Fruit fly (Drosophila melanogaster): ENCODE measurements around the gene Mesh1.

Gene Mesh1

DNA sequence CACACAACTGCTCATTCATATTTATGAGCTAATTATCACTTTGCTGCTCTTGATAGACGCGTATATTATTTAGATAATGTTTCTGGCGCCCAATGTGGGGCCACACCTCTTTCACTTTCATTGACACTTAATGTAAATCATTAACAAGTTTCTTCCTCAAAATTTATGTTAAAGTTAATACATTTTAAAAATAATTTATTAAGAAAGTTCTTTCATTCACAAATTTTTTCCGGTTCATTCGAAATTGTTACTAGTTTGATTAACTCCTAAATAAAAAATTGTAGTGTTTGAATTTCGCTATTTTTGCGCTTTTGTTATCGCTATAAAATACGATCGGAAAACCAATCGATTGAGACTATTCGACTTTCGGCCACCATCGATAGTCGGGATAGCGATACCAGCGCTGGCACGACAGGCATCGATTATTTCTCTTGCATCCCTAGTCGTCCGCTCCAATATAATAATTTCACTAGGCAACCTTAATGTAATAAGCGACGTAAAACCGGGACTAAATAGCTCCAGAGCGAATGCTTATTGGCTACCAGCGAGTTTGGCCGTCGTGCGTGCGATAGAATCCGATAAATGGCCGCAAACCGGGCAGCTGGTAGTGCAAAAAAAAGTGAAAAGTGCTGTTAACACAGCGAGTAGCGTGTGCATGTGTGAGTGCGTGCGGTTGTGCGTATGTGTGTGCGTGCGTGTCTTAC, 26.6 kb upstream of the Mesh1 start, which contains the start of gene Usp1 (continued):
- TF ChIP-seq CG18262 (tag; optimal IDR thresholded peaks at IDR 0.05) (no peak), NFAT (GFP tag; IDR thresholded peaks at IDR 0.05) (no peak), CG15601 (tag; optimal IDR thresholded peaks at IDR 0.05) (no peak), CG10543 (GFP tag; optimal IDR thresholded peaks at IDR 0.05) (no peak), CG10565 (GFP tag; optimal IDR thresholded peaks at IDR 0.05) (no peak), CG17829 (tag; optimal IDR thresholded peaks at IDR 0.05) (peak; percentile 52), Myb (GFP tag; optimal IDR thresholded peaks at IDR 0.05) (no peak), Fer3 (tag; optimal IDR thresholded peaks at IDR 0.05) (no peak), Dll (GFP tag; IDR thresholded peaks at IDR 0.05; ENCODE audit: partially characterized antibody) (peak; percentile 91), HLH4C (GFP tag; IDR thresholded peaks at IDR 0.05; ENCODE audit: partially characterized antibody) (peak; percentile 99), CG13424 (tag; optimal IDR thresholded peaks at IDR 0.05) (no peak), CG9727 (GFP tag; optimal IDR thresholded peaks at IDR 0.05) (no peak), fd3F (GFP tag; optimal IDR thresholded peaks at IDR 0.05) (no peak), Abd-B (GFP tag; optimal IDR thresholded peaks at IDR 0.05) (no peak), fru (optimal IDR thresholded peaks at IDR 0.05) (no peak), hth (optimal IDR thresholded peaks at IDR 0.05) (no peak), wek (GFP tag; optimal IDR thresholded peaks at IDR 0.05) (no peak), ATbp (GFP tag; optimal IDR thresholded peaks at IDR 0.05) (no peak), CG12236 (GFP tag; optimal IDR thresholded peaks at IDR 0.05) (no peak), CG9609 (GFP tag; optimal IDR thresholded peaks at IDR 0.05) (peak; percentile 16), eve (GFP tag; optimal IDR thresholded peaks at IDR 0.05) (no peak), Mes4 (GFP tag; optimal IDR thresholded peaks at IDR 0.05) (no peak), nmo (GFP tag; optimal IDR thresholded peaks at IDR 0.05) (peak; percentile 62), Med (GFP tag) (peak; percentile 83), ab (GFP tag; optimal IDR thresholded peaks at IDR 0.05) (no peak), tup (GFP tag; optimal IDR thresholded peaks at IDR 0.05) (no peak), schlank (tag; optimal IDR thresholded peaks at IDR 0.05) (no peak), CG12155 (GFP tag; optimal IDR thresholded peaks at IDR 0.05) (peak; percentile 99), ftz-f1 (GFP tag; optimal IDR thresholded peaks at IDR 0.05) (peak; percentile 19), nerfin-1 (tag; optimal IDR thresholded peaks at IDR 0.05) (peak; percentile 32), caup (GFP tag; optimal IDR thresholded peaks at IDR 0.05; ENCODE audit: severe bottlenecking) (no peak), Side (GFP tag; optimal IDR thresholded peaks at IDR 0.05) (peak; percentile 28), CG14965 (GFP tag; optimal IDR thresholded peaks at IDR 0.05; ENCODE audit: borderline replicate concordance) (no peak), CTCF (GFP tag; optimal IDR thresholded peaks at IDR 0.05) (no peak), CG31365 (tag; optimal IDR thresholded peaks at IDR 0.05) (no peak), CG17802 (tag; optimal IDR thresholded peaks at IDR 0.05) (no peak), Ada2b (GFP tag; IDR thresholded peaks at IDR 0.05) (no peak), Hmx (GFP tag; optimal IDR thresholded peaks at IDR 0.05) (no peak), slou (GFP tag; optimal IDR thresholded peaks at IDR 0.05) (no peak), kah (GFP tag; optimal IDR thresholded peaks at IDR 0.05) (no peak), jing (GFP tag; optimal IDR thresholded peaks at IDR 0.05) (no peak), NC2β (GFP tag; optimal IDR thresholded peaks at IDR 0.05) (no peak), usp (GFP tag; optimal IDR thresholded peaks at IDR 0.05) (no peak), dmrt11E (tag; optimal IDR thresholded peaks at IDR 0.05) (no peak), unc-4 (GFP tag; IDR thresholded peaks at IDR 0.05; ENCODE audit: partially characterized antibody) (peak; percentile 91), CG3281 (GFP tag; optimal IDR thresholded peaks at IDR 0.05) (no peak), fd64A (GFP tag; optimal IDR thresholded peaks at IDR 0.05) (no peak), Deaf1 (tag; optimal IDR thresholded peaks at IDR 0.05) (no peak), tna (GFP tag; IDR thresholded peaks at IDR 0.05; ENCODE audit: partially characterized antibody) (peak; percentile 98), her (GFP tag; optimal IDR thresholded peaks at IDR 0.05) (no peak), CG5953 (GFP tag; IDR thresholded peaks at IDR 0.05) (no peak)
